Worm (Caenorhabditis elegans): Measurements from ENCODE around the gene ztf-9.

DNA sequence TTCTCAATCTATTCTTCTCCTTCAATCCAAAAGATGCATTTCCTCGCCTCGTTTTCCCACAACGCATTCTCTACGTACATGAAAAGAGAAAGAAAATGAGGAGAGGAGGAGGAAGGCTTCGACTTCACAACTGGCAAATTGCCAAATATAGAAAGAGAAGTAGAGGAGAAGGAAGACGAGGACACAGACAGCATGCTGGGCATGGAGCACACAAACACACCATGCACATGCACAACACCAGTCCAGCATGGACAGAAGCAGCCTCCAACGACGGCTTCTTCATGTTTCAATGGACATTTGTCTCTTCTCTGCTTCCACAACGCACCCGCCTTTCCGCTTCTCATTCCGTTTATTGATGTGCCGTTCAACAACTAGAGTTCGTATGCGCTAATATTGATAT lies 27.3 kb downstream of the ztf-9 start:
- TF ChIP-seq ztf-29 (GFP tag; IDR thresholded peaks at IDR 0.05): no peak
- no peak for TF ChIP-seq tab-1 (GFP tag; IDR thresholded peaks at IDR 0.05)
- TF ChIP-seq flt-1 (GFP tag; IDR thresholded peaks at IDR 0.05): no peak
- no peak for TF ChIP-seq cog-1 (tag; optimal IDR thresholded peaks at IDR 0.05)

All from whole organism, midembryonic.